Worm (Caenorhabditis elegans): ENCODE data around the gene tag-281.
A peak's percentile ranks its signal among the peaks of the same experiment; 100 is the strongest.

Gene tag-281

ce11 chrII:12460602-12461453 lies 1.3 kb downstream of the tag-281 start, which contains the start of gene tag-280:
Gene tag-280, plus strand, starts transcription at chrII:12460652.
- TF ChIP-seq drap-1 (GFP tag; optimal IDR thresholded peaks at IDR 0.05): no peak
- no peak for TF ChIP-seq nhr-237 (tag; optimal IDR thresholded peaks at IDR 0.05)
- no peak for TF ChIP-seq lin-13 (tag; optimal IDR thresholded peaks at IDR 0.05)
- TF ChIP-seq mls-2 (tag; optimal IDR thresholded peaks at IDR 0.05): no peak
- TF ChIP-seq lsy-2 (tag; optimal IDR thresholded peaks at IDR 0.05): no peak
- TF ChIP-seq nhr-28 (tag; optimal IDR thresholded peaks at IDR 0.05): no peak

ce11 chrII:12462244-12462643 lies 2.7 kb downstream of the tag-281 start, which contains the start of gene F15A4.2:
Gene F15A4.2, plus strand, starts transcription at chrII:12462544.
- TF ChIP-seq hlh-1 (tag; optimal IDR thresholded peaks at IDR 0.05): no peak
- TF ChIP-seq zip-8 (tag; optimal IDR thresholded peaks at IDR 0.05): peak; percentile 29
- no peak for TF ChIP-seq elt-3 (tag; optimal IDR thresholded peaks at IDR 0.05)
- peak; percentile 66 for TF ChIP-seq ceh-39 (tag; optimal IDR thresholded peaks at IDR 0.05)
- TF ChIP-seq lsy-2 (tag; optimal IDR thresholded peaks at IDR 0.05): peak; percentile 12

- no peak for TF ChIP-seq elt-1 (tag; optimal IDR thresholded peaks at IDR 0.05; ENCODE audit: borderline replicate concordance, insufficient read depth)
- no peak for TF ChIP-seq flh-1 (GFP tag; optimal IDR thresholded peaks at IDR 0.05)
- no peak for TF ChIP-seq ham-2 (GFP tag; optimal IDR thresholded peaks at IDR 0.05)
- no peak for TF ChIP-seq sptf-1 (tag; optimal IDR thresholded peaks at IDR 0.05)
- no peak for TF ChIP-seq ceh-83 (GFP tag; optimal IDR thresholded peaks at IDR 0.05)
These were observed 6.0 kb downstream of the tag-281 start, which contains the start of gene sre-37 for ce11 chrII:12465557-12465956. Gene sre-37, plus strand, starts transcription at chrII:12465857.

ce11 chrII:12467047-12467446 lies 7.5 kb downstream of the tag-281 start, which contains the start of gene srg-16:
Gene srg-16, plus strand, starts transcription at chrII:12467133.
- TF ChIP-seq unc-120 (tag; optimal IDR thresholded peaks at IDR 0.05; ENCODE audit: poor library complexity, severe bottlenecking): no peak
- TF ChIP-seq snpc-4 (tag; optimal IDR thresholded peaks at IDR 0.05): no peak
- TF ChIP-seq tbx-8 (GFP tag; optimal IDR thresholded peaks at IDR 0.05): no peak

- no peak for TF ChIP-seq nhr-2 (tag; optimal IDR thresholded peaks at IDR 0.05)
- no peak for TF ChIP-seq unc-62 (GFP tag; optimal IDR thresholded peaks at IDR 0.05)
- TF ChIP-seq lin-13 (tag; optimal IDR thresholded peaks at IDR 0.05): no peak
- TF ChIP-seq elt-1 (tag; optimal IDR thresholded peaks at IDR 0.05; ENCODE audit: borderline replicate concordance, insufficient read depth): no peak
- TF ChIP-seq hlh-1 (tag; optimal IDR thresholded peaks at IDR 0.05): no peak
- no peak for TF ChIP-seq tbx-8 (GFP tag; optimal IDR thresholded peaks at IDR 0.05)
- no peak for TF ChIP-seq nhr-76 (tag; optimal IDR thresholded peaks at IDR 0.05)
- TF ChIP-seq nhr-237 (tag; optimal IDR thresholded peaks at IDR 0.05): no peak
- no peak for TF ChIP-seq zip-8 (tag; optimal IDR thresholded peaks at IDR 0.05)
- TF ChIP-seq elt-3 (tag; optimal IDR thresholded peaks at IDR 0.05): no peak
- no peak for TF ChIP-seq ceh-43 (GFP tag; optimal IDR thresholded peaks at IDR 0.05)
- TF ChIP-seq ztf-11 (tag; optimal IDR thresholded peaks at IDR 0.05): no peak
- TF ChIP-seq flh-1 (GFP tag; optimal IDR thresholded peaks at IDR 0.05): no peak
- no peak for TF ChIP-seq nhr-28 (tag; optimal IDR thresholded peaks at IDR 0.05)
- no peak for TF ChIP-seq ceh-83 (GFP tag; optimal IDR thresholded peaks at IDR 0.05)
These were observed 11.7 kb downstream of the tag-281 start, which contains the start of the genes F15A4.5 and phat-8 for ce11 chrII:12471138-12471855. Gene F15A4.5, minus strand, starts transcription at chrII:12471238. Gene phat-8, plus strand, starts transcription at chrII:12471805.

- no peak for TF ChIP-seq lin-13 (tag; optimal IDR thresholded peaks at IDR 0.05)
These were observed 13.8 kb downstream of the tag-281 start, which contains the start of gene srg-17 for ce11 chrII:12473406-12473805. Gene srg-17, plus strand, starts transcription at chrII:12473706.

ce11 chrII:12480811-12481210 lies 21.2 kb downstream of the tag-281 start, which contains the start of gene arrd-9:
Gene arrd-9, minus strand, starts transcription at chrII:12480911.
- TF ChIP-seq unc-39 (tag; optimal IDR thresholded peaks at IDR 0.05): no peak
